Fruit fly (Drosophila melanogaster) whole organism, pupa: ENCODE results near the gene snRNP-U1-70K.

ENCODE experiments used
- CG15710 ChIP-seq: fragments of 200-800 bp; sonication (Bioruptor generic); optimal IDR thresholded peaks from 2 replicates; lab custom pipeline; 2018; ENCODE audit warnings: missing biosample characterization, mild to moderate bottlenecking, missing genetic modification characterization, moderate library complexity
- CG34367 ChIP-seq: fragments of 200-800 bp; sonication (Bioruptor generic); optimal IDR thresholded peaks from 2 replicates; lab custom pipeline; 2018; ENCODE audit warnings: missing biosample characterization, mild to moderate bottlenecking, missing genetic modification characterization
- CG8159 ChIP-seq: fragments of 200-800 bp; sonication (Bioruptor generic); optimal IDR thresholded peaks from 3 replicates; lab custom pipeline; 2018; ENCODE audit warnings: missing biosample characterization, mild to moderate bottlenecking, missing genetic modification characterization, moderate library complexity
- CG8301 ChIP-seq: fragments of 200-800 bp; sonication (Bioruptor generic); optimal IDR thresholded peaks from 2 replicates; lab custom pipeline; 2018; ENCODE audit warnings: missing biosample characterization, mild to moderate bottlenecking, missing genetic modification characterization
- CG9948 ChIP-seq: fragments of 200-800 bp; sonication (Bioruptor generic); optimal IDR thresholded peaks from 2 replicates; lab custom pipeline; 2018; ENCODE audit warnings: missing biosample characterization, mild to moderate bottlenecking, missing genetic modification characterization, moderate library complexity
- Ets98B ChIP-seq: fragments of 200-800 bp; sonication (Bioruptor generic); IDR thresholded peaks from 2 replicates; pipeline ENCODE4 v1.3.6; 2022; ENCODE audit warnings: missing biosample characterization, missing genetic modification characterization
- Snoo ChIP-seq: fragments of 200-800 bp; sonication (Bioruptor generic); optimal IDR thresholded peaks from 3 replicates; lab custom pipeline; 2017; ENCODE audit warnings: missing biosample characterization, mild to moderate bottlenecking, missing genetic modification characterization, inconsistent platforms

snRNP-U1-70K gene

dm6 chr2L:6920661-6921359 lies 50.7 kb downstream of the snRNP-U1-70K start, which contains the start of gene Hrb27C:
Gene Hrb27C, plus strand, starts transcription at chr2L:6920704.
- peak; percentile 33; the same call in 1 of the 2 replicates for TF ChIP-seq Ets98B (GFP tag; lab: Robert Waterston, UW)
- no peak for TF ChIP-seq Snoo (tag; lab: Kevin White, UChicago)

dm6 chr2L:6919850-6920660 lies 51.5 kb downstream of the snRNP-U1-70K start, which contains the start of gene x16:
Gene x16, minus strand, starts transcription at chr2L:6920210.
- TF ChIP-seq CG15710 (tag; lab: Kevin White, UChicago): no peak
- TF ChIP-seq CG8159 (tag; lab: Kevin White, UChicago): peak; percentile 13

dm6 chr2L:6919203-6919849 lies 52.2 kb downstream of the snRNP-U1-70K start:
- TF ChIP-seq CG15710 (tag; lab: Kevin White, UChicago): peak; percentile 4
- no peak for TF ChIP-seq CG9948
- no peak for TF ChIP-seq CG34367 (tag; lab: Kevin White, UChicago)
- no peak for TF ChIP-seq CG8301 (tag; lab: Kevin White, UChicago)
- TF ChIP-seq, all 21 proteins: peak for 1
